Fruit fly (Drosophila melanogaster) whole organism, prepupa: ENCODE measurements around the gene CG10340.

Experiments
- CG10631 ChIP-seq: fragments of 200-800 bp; sonication (Bioruptor generic); optimal IDR thresholded peaks from 2 replicates; lab custom pipeline; 2016; ENCODE audit warnings: missing biosample characterization, missing genetic modification characterization
- CG10669 ChIP-seq: fragments of 200-800 bp; sonication (Bioruptor generic); optimal IDR thresholded peaks from 3 replicates; lab custom pipeline; 2018; ENCODE audit warnings: missing biosample characterization, mild to moderate bottlenecking, missing genetic modification characterization, moderate library complexity
- CG11762 ChIP-seq: fragments of 200-800 bp; sonication (Bioruptor generic); optimal IDR thresholded peaks from 3 replicates; lab custom pipeline; 2016; ENCODE audit warnings: missing biosample characterization, missing genetic modification characterization; ENCODE audit not compliant: insufficient read depth
- CG3032 ChIP-seq: fragments of 200-800 bp; optimal IDR thresholded peaks from 2 replicates; lab custom pipeline; 2019; ENCODE audit warnings: missing biosample characterization, mild to moderate bottlenecking, missing genetic modification characterization, moderate library complexity
- CG31627 ChIP-seq: fragments of 200-800 bp; sonication (Bioruptor generic); optimal IDR thresholded peaks from 3 replicates; lab custom pipeline; 2016; ENCODE audit warnings: missing biosample characterization, missing genetic modification characterization
- CG3919 ChIP-seq: fragments of 200-800 bp; sonication (Bioruptor generic); optimal IDR thresholded peaks from 3 replicates; lab custom pipeline; 2016; ENCODE audit warnings: missing biosample characterization, missing genetic modification characterization
- CG6792 ChIP-seq: fragments of 200-800 bp; sonication (Bioruptor generic); optimal IDR thresholded peaks from 3 replicates; lab custom pipeline; 2016; ENCODE audit warnings: missing biosample characterization, missing genetic modification characterization
- CG6854 ChIP-seq: fragments of 200-800 bp; sonication (Bioruptor generic); optimal IDR thresholded peaks from 2 replicates; lab custom pipeline; 2017; ENCODE audit warnings: missing biosample characterization, mild to moderate bottlenecking, missing genetic modification characterization
- CG7368 ChIP-seq: fragments of 200-800 bp; sonication (Bioruptor generic); optimal IDR thresholded peaks from 3 replicates; lab custom pipeline; 2016; ENCODE audit warnings: missing biosample characterization, missing genetic modification characterization
- CG8119 ChIP-seq: fragments of 200-800 bp; sonication (Bioruptor generic); IDR thresholded peaks from 3 replicates; pipeline ENCODE4 v1.3.6; 2022; ENCODE audit warnings: missing biosample characterization, missing genetic modification characterization
- CG8319 ChIP-seq: fragments of 200-800 bp; sonication (Bioruptor generic); optimal IDR thresholded peaks from 3 replicates; lab custom pipeline; 2016; ENCODE audit warnings: missing biosample characterization, missing genetic modification characterization
- CG8632 ChIP-seq: fragments of 200-800 bp; sonication (Bioruptor generic); optimal IDR thresholded peaks from 3 replicates; lab custom pipeline; 2016; ENCODE audit warnings: missing biosample characterization, missing genetic modification characterization
- CG9139 ChIP-seq: fragments of 200-800 bp; sonication (Bioruptor generic); optimal IDR thresholded peaks from 3 replicates; lab custom pipeline; 2017; ENCODE audit warnings: missing biosample characterization, mild to moderate bottlenecking, missing genetic modification characterization
- Eip78C ChIP-seq: fragments of 200-800 bp; sonication (Bioruptor generic); peaks from one replicate; lab custom pipeline; 2016; ENCODE audit warnings: missing biosample characterization, missing genetic modification characterization
- Eip93F ChIP-seq: fragments of 200-800 bp; sonication (Bioruptor generic); optimal IDR thresholded peaks from 2 replicates; lab custom pipeline; 2016; ENCODE audit warnings: missing biosample characterization, mild to moderate bottlenecking, missing genetic modification characterization
- Ets21C ChIP-seq: fragments of 200-800 bp; sonication (Bioruptor generic); optimal IDR thresholded peaks from 3 replicates; lab custom pipeline; 2016; ENCODE audit warnings: missing biosample characterization, missing genetic modification characterization
- Ets96B ChIP-seq: fragments of 200-800 bp; optimal IDR thresholded peaks from 2 replicates; lab custom pipeline; 2019; ENCODE audit warnings: missing biosample characterization, mild to moderate bottlenecking, missing genetic modification characterization, moderate library complexity
- Gug ChIP-seq: fragments of 200-800 bp; sonication (Bioruptor generic); IDR thresholded peaks from 2 replicates; pipeline ENCODE4 v1.3.6; 2022; ENCODE audit warnings: missing biosample characterization, missing genetic modification characterization
- Hr39 ChIP-seq: fragments of 200-800 bp; sonication (Bioruptor generic); optimal IDR thresholded peaks from 2 replicates; lab custom pipeline; 2016; ENCODE audit warnings: missing biosample characterization, missing genetic modification characterization
- Lpt ChIP-seq: fragments of 200-800 bp; sonication (Bioruptor generic); optimal IDR thresholded peaks from 3 replicates; lab custom pipeline; 2016; ENCODE audit warnings: missing biosample characterization, missing genetic modification characterization
- Sox14 ChIP-seq: fragments of 200-800 bp; sonication (Bioruptor generic); optimal IDR thresholded peaks from 3 replicates; lab custom pipeline; 2016; ENCODE audit warnings: missing biosample characterization, missing genetic modification characterization
- achi ChIP-seq: fragments of 200-800 bp; sonication (Bioruptor generic); optimal IDR thresholded peaks from 3 replicates; lab custom pipeline; 2016; ENCODE audit warnings: missing biosample characterization, missing genetic modification characterization
- dac ChIP-seq: fragments of 200-800 bp; sonication (Bioruptor generic); optimal IDR thresholded peaks from 2 replicates; lab custom pipeline; 2017; ENCODE audit warnings: missing biosample characterization, mild to moderate bottlenecking, missing genetic modification characterization
- dsx ChIP-seq: fragments of 200-800 bp; optimal IDR thresholded peaks from 3 replicates; lab custom pipeline; 2019; ENCODE audit warnings: missing biosample characterization, mild to moderate bottlenecking, missing genetic modification characterization, moderate library complexity; ENCODE audit not compliant: poor library complexity, severe bottlenecking
- eg ChIP-seq: fragments of 200-800 bp; sonication (Bioruptor generic); IDR thresholded peaks from 3 replicates; pipeline ENCODE4 v1.3.6; 2022; ENCODE audit warnings: missing biosample characterization, missing genetic modification characterization
- fd85E ChIP-seq: fragments of 200-800 bp; sonication (Bioruptor generic); optimal IDR thresholded peaks from 3 replicates; lab custom pipeline; 2016; ENCODE audit warnings: missing biosample characterization, missing genetic modification characterization
- fkh ChIP-seq: fragments of 200-800 bp; sonication (Bioruptor generic); optimal IDR thresholded peaks from 3 replicates; lab custom pipeline; 2017; ENCODE audit warnings: missing biosample characterization, mild to moderate bottlenecking, missing genetic modification characterization, moderate library complexity
- lz ChIP-seq: fragments of 200-800 bp; sonication (Bioruptor generic); optimal IDR thresholded peaks from 3 replicates; lab custom pipeline; 2016; ENCODE audit warnings: missing biosample characterization, missing genetic modification characterization
- pdm3 ChIP-seq: fragments of 200-800 bp; sonication (Bioruptor generic); optimal IDR thresholded peaks from 3 replicates; lab custom pipeline; 2016; ENCODE audit warnings: missing biosample characterization, missing genetic modification characterization
- salr ChIP-seq, 2 experiments: fragments of 200-800 bp; sonication (Bioruptor generic); optimal IDR thresholded peaks; 3 replicates each; lab custom pipeline; 2016 to 2018; ENCODE audit warnings: missing biosample characterization in 2 of 2, missing genetic modification characterization in 2 of 2, mild to moderate bottlenecking in 1 of 2
- svp ChIP-seq: fragments of 200-800 bp; sonication (Bioruptor generic); peaks from one replicate; lab custom pipeline; 2016; ENCODE audit warnings: missing biosample characterization, missing genetic modification characterization
- topi ChIP-seq: fragments of 200-800 bp; sonication (Bioruptor generic); optimal IDR thresholded peaks from 3 replicates; lab custom pipeline; 2016; ENCODE audit warnings: missing biosample characterization, missing genetic modification characterization
- vri ChIP-seq: fragments of 200-800 bp; sonication (Bioruptor generic); optimal IDR thresholded peaks from 3 replicates; lab custom pipeline; 2016; ENCODE audit warnings: missing biosample characterization, mild to moderate bottlenecking, missing genetic modification characterization

The CG10340 gene

dm6 chr3R:16624371-16624749 lies 10.2 kb upstream of the CG10340 start, which contains the start of gene Ccdc114:
Ccdc114 (minus strand) TSS chr3R:16624717.
- TF ChIP-seq CG7368 (no peak), CG8319 (GFP tag; lab: Kevin White, UChicago) (peak; percentile 70), pdm3 (GFP tag; lab: Kevin White, UChicago) (no peak)

DNA sequence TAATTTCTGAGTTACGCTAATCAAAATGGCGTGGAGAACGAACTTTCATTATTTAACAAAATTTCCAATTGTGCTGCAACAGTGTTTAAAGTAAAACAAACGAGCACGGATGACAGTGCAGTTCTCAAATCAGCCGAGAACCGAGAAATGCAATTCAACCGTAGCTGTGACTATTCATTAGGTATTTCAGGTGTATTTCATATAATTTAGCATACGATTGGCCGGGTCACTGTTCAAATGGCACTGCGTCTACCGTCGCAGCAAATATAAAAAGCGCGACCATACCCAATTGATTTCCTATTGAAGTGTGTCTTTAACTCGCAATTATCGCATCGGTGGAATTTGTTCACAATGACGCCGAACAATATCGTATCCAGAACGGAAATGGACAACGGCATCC lies 6.3 kb upstream of the CG10340 start, which contains the start of gene CG14893:
CG14893 (plus strand) TSS at position 301 of the 400 bp plus-strand sequence.
- TF ChIP-seq CG7368 (no peak), lz (GFP tag; lab: Kevin White, UChicago) (no peak), Ets96B (tag; lab: Kevin White, UChicago) (no peak), fd85E (GFP tag; lab: Kevin White, UChicago) (no peak), Eip93F (GFP tag; lab: Kevin White, UChicago) (no peak), CG6792 (GFP tag; lab: Kevin White, UChicago) (no peak), Lpt (GFP tag; lab: Kevin White, UChicago) (no peak)

DNA sequence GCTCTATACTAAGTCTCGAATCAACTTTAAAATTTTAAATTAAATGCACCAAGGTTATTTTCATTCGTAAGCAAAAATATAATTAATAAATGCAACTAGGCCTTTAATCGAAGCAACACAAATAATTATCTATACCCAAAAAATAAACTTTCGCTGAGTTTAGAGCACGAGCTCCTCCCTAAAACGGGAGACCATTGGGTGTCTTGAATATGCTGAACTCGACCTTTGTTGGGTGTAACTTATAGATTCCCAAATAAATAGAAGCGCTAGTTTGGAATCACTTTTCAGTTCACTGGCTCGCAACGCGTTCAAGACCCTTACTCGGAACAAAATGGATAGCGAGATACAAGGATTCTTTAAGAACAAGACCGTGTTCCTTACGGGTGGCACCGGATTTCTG lies 3.5 kb upstream of the CG10340 start, which contains the start of gene CG17560:
CG17560 (plus strand) TSS at position 301 of the 400 bp plus-strand sequence.
- TF ChIP-seq CG8632 (GFP tag; lab: Kevin White, UChicago) = no peak
- TF ChIP-seq Ets21C (GFP tag; lab: Kevin White, UChicago) = no peak
- TF ChIP-seq Hr39 (GFP tag; lab: Kevin White, UChicago) = no peak
- no peak for TF ChIP-seq CG9139 (GFP tag; lab: Kevin White, UChicago)
- TF ChIP-seq CG7368 = no peak

DNA sequence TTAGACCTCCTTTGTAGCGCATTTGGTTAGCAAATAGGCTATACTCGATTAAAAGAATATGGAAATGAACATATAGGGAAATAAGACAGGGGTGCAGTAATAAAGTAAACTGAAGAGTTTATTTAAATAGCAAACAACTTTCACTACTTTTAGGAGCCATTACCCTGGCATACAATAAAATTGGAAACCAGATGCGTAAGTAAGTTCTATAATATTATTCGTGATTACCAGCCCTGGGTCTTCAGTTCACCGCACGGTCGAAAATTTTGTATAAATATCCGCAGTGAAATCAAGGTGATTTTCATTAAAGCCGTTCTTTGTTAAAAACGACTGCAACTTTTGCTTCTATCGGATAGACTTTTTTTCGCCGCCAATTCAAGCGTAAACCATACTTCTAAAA lies 818 bp upstream of the CG10340 start, which contains the start of gene CG17562:
CG17562 (plus strand) TSS at position 301 of the 400 bp plus-strand sequence.
- TF ChIP-seq CG31627 (no peak), pdm3 (GFP tag; lab: Kevin White, UChicago) (no peak), salr (GFP tag; optimal IDR thresholded peaks at IDR 0.05; lab: Kevin White, UChicago) (no peak), topi (GFP tag; lab: Kevin White, UChicago) (no peak), achi (GFP tag; lab: Kevin White, UChicago) (no peak), vri (no peak), CG8119 (no peak), Eip93F (GFP tag; lab: Kevin White, UChicago) (no peak), CG3919 (GFP tag; lab: Kevin White, UChicago) (no peak), CG3032 (no peak), CG10669 (GFP tag; lab: Kevin White, UChicago) (no peak), Sox14 (GFP tag; lab: Kevin White, UChicago) (no peak), Gug (GFP tag; lab: Robert Waterston, UW) (no peak), CG10631 (GFP tag; lab: Kevin White, UChicago) (no peak), fkh (GFP tag; lab: Kevin White, UChicago) (no peak), dac (GFP tag; lab: Kevin White, UChicago) (no peak), fd85E (GFP tag; lab: Kevin White, UChicago) (no peak), lz (GFP tag; lab: Kevin White, UChicago) (no peak)

dm6 chr3R:16613300-16613699 lies 891 bp downstream of the CG10340 start, which contains the start of gene CG12783:
CG12783 (minus strand) TSS chr3R:16613400.
- TF ChIP-seq CG6854 (GFP tag; lab: Kevin White, UChicago) (no peak), eg (GFP tag; lab: Robert Waterston, UW) (no peak), svp (no peak), Eip78C (GFP tag; lab: Kevin White, UChicago) (no peak), CG11762 (GFP tag; lab: Kevin White, UChicago) (no peak), Eip93F (GFP tag; lab: Kevin White, UChicago) (no peak), dsx (GFP tag; lab: Kevin White, UChicago) (no peak)
